Fruit fly (Drosophila melanogaster) whole organism, embryonic: ENCODE results near the gene Sec15.

Experiments used
- CG10267 ChIP-seq: fragments of 200-800 bp; sonication (Bioruptor generic); optimal IDR thresholded peaks from 2 replicates; lab custom pipeline; 2018; ENCODE audit warnings: missing biosample characterization, mild to moderate bottlenecking, missing genetic modification characterization, moderate library complexity
- CG10366 ChIP-seq: fragments of 200-800 bp; sonication (Bioruptor generic); IDR thresholded peaks from 2 replicates; pipeline ENCODE4 v1.3.6; 2022; ENCODE audit warnings: missing biosample characterization, missing genetic modification characterization
- CG11085 ChIP-seq: fragments of 200-800 bp; sonication (Bioruptor generic); IDR thresholded peaks from 2 replicates; pipeline ENCODE4 v1.3.6; 2022; ENCODE audit warnings: missing biosample characterization, missing genetic modification characterization
- CG13894 ChIP-seq: fragments of 200-800 bp; sonication (Bioruptor generic); optimal IDR thresholded peaks from 3 replicates; lab custom pipeline; 2018; ENCODE audit warnings: missing biosample characterization, mild to moderate bottlenecking, missing genetic modification characterization, moderate library complexity
- CG14860 ChIP-seq: fragments of 200-800 bp; sonication (Bioruptor generic); IDR thresholded peaks from 3 replicates; pipeline ENCODE4 v1.3.6; 2022; ENCODE audit warnings: missing biosample characterization, missing genetic modification characterization; ENCODE audit not compliant: partially characterized antibody
- CG17612 ChIP-seq: fragments of 200-800 bp; sonication (Bioruptor generic); IDR thresholded peaks from 2 replicates; pipeline ENCODE4 v1.3.6; 2022; ENCODE audit warnings: missing biosample characterization, missing genetic modification characterization
- CG17802 ChIP-seq: fragments of 200-800 bp; sonication (Bioruptor generic); optimal IDR thresholded peaks from 2 replicates; lab custom pipeline; 2018; ENCODE audit warnings: missing biosample characterization, mild to moderate bottlenecking, missing genetic modification characterization, moderate library complexity
- CG32532 ChIP-seq: fragments of 200-800 bp; sonication (Bioruptor generic); IDR thresholded peaks from 2 replicates; pipeline ENCODE4 v1.3.6; 2022; ENCODE audit warnings: missing biosample characterization, missing genetic modification characterization
- CG3281 ChIP-seq: fragments of 200-800 bp; sonication (Bioruptor generic); optimal IDR thresholded peaks from 3 replicates; lab custom pipeline; 2017; ENCODE audit warnings: missing biosample characterization, mild to moderate bottlenecking, missing genetic modification characterization
- CG34376 ChIP-seq: fragments of 200-800 bp; sonication (Bioruptor generic); optimal IDR thresholded peaks from 2 replicates; lab custom pipeline; 2018; ENCODE audit warnings: missing biosample characterization, mild to moderate bottlenecking, missing genetic modification characterization
- CG3995 ChIP-seq: fragments of 200-800 bp; sonication (Bioruptor generic); optimal IDR thresholded peaks from 3 replicates; lab custom pipeline; 2016; ENCODE audit warnings: missing biosample characterization, missing genetic modification characterization
- CG4707 ChIP-seq: fragments of 200-800 bp; sonication (Bioruptor generic); optimal IDR thresholded peaks from 2 replicates; lab custom pipeline; 2018; ENCODE audit warnings: missing biosample characterization, mild to moderate bottlenecking, missing genetic modification characterization, moderate library complexity
- CG4820 ChIP-seq: fragments of 200-800 bp; sonication (Bioruptor generic); optimal IDR thresholded peaks from 3 replicates; lab custom pipeline; 2016; ENCODE audit warnings: missing biosample characterization, missing genetic modification characterization
- CG6765 ChIP-seq: fragments of 200-800 bp; sonication (Bioruptor generic); optimal IDR thresholded peaks from 3 replicates; lab custom pipeline; 2017; ENCODE audit warnings: missing biosample characterization, mild to moderate bottlenecking, missing genetic modification characterization
- CG6791 ChIP-seq: fragments of 200-800 bp; sonication (Bioruptor generic); IDR thresholded peaks from 3 replicates; pipeline ENCODE4 v1.3.6; 2022; ENCODE audit warnings: missing biosample characterization, missing genetic modification characterization; ENCODE audit not compliant: partially characterized antibody
- CG8089 ChIP-seq: fragments of 200-800 bp; sonication (Bioruptor generic); optimal IDR thresholded peaks from 3 replicates; lab custom pipeline; 2016; ENCODE audit warnings: missing biosample characterization, missing genetic modification characterization
- CG9817 ChIP-seq: fragments of 200-800 bp; sonication (Bioruptor generic); optimal IDR thresholded peaks from 2 replicates; lab custom pipeline; 2018; ENCODE audit warnings: missing biosample characterization, mild to moderate bottlenecking, missing genetic modification characterization, moderate library complexity
- CHES-1-like ChIP-seq: fragments of 200-800 bp; sonication (Bioruptor generic); optimal IDR thresholded peaks from 2 replicates; lab custom pipeline; 2016; ENCODE audit warnings: missing biosample characterization, missing genetic modification characterization
- D19B ChIP-seq: fragments of 200-800 bp; sonication (Bioruptor generic); optimal IDR thresholded peaks from 2 replicates; lab custom pipeline; 2017; ENCODE audit warnings: missing biosample characterization, mild to moderate bottlenecking, missing genetic modification characterization
- Ets65A ChIP-seq: fragments of 200-800 bp; sonication (Bioruptor generic); peaks from one replicate; lab custom pipeline; 2016; ENCODE audit warnings: missing biosample characterization, missing genetic modification characterization
- Ets97D ChIP-seq: fragments of 200-800 bp; sonication (Bioruptor generic); optimal IDR thresholded peaks from 3 replicates; lab custom pipeline; 2016; ENCODE audit warnings: missing biosample characterization, missing genetic modification characterization
- HLHmδ ChIP-seq: fragments of 200-800 bp; sonication (Bioruptor generic); optimal IDR thresholded peaks from 2 replicates; lab custom pipeline; 2018; ENCODE audit warnings: missing biosample characterization, mild to moderate bottlenecking, missing genetic modification characterization, moderate library complexity
- Hr78 ChIP-seq, 2 experiments: fragments of 200-800 bp in 1 of 2; fragments of >200 bp in 1 of 2; sonication (Bioruptor generic) in 1 of 2; optimal IDR thresholded peaks; 2 replicates each; lab custom pipeline; 2017 to 2019; ENCODE audit warnings: missing biosample characterization in 2 of 2, missing genetic modification characterization in 2 of 2, mild to moderate bottlenecking in 1 of 2, moderate library complexity in 1 of 2
- NFAT ChIP-seq: fragments of 200-800 bp; sonication (Bioruptor generic); IDR thresholded peaks from 2 replicates; pipeline ENCODE4 v1.3.6; 2022; ENCODE audit warnings: missing biosample characterization, missing genetic modification characterization
- Sox102F ChIP-seq: fragments of 200-800 bp; sonication (Bioruptor generic); optimal IDR thresholded peaks from 2 replicates; lab custom pipeline; 2018; ENCODE audit warnings: missing biosample characterization, mild to moderate bottlenecking, missing genetic modification characterization, moderate library complexity
- Taf1 ChIP-seq: fragments of 200-800 bp; sonication (Bioruptor generic); IDR thresholded peaks from 2 replicates; pipeline ENCODE4 v1.3.6; 2022; ENCODE audit warnings: missing biosample characterization, missing genetic modification characterization
- bbx ChIP-seq: fragments of 200-800 bp; sonication (Bioruptor generic); IDR thresholded peaks from 2 replicates; pipeline ENCODE4 v1.3.6; 2022; ENCODE audit warnings: missing biosample characterization, missing genetic modification characterization; ENCODE audit not compliant: partially characterized antibody
- dan ChIP-seq: fragments of 200-800 bp; sonication (Bioruptor generic); IDR thresholded peaks from 2 replicates; pipeline ENCODE4 v1.3.6; 2022; ENCODE audit warnings: missing biosample characterization, missing genetic modification characterization
- fd3F ChIP-seq: fragments of 200-800 bp; sonication (Bioruptor generic); optimal IDR thresholded peaks from 2 replicates; lab custom pipeline; 2018; ENCODE audit warnings: missing biosample characterization, mild to moderate bottlenecking, missing genetic modification characterization, moderate library complexity
- fd96Cb ChIP-seq: fragments of 200-800 bp; sonication (Bioruptor generic); optimal IDR thresholded peaks from 2 replicates; lab custom pipeline; 2018; ENCODE audit warnings: missing biosample characterization, mild to moderate bottlenecking, missing genetic modification characterization, moderate library complexity
- fru ChIP-seq: fragments of >200 bp; optimal IDR thresholded peaks from 2 replicates; lab custom pipeline; 2017
- gem ChIP-seq: fragments of 200-800 bp; sonication (Bioruptor generic); optimal IDR thresholded peaks from 2 replicates; lab custom pipeline; 2019; ENCODE audit warnings: missing biosample characterization, mild to moderate bottlenecking, missing genetic modification characterization, moderate library complexity
- grau ChIP-seq: fragments of 200-800 bp; optimal IDR thresholded peaks from 3 replicates; lab custom pipeline; 2019; ENCODE audit warnings: missing biosample characterization, mild to moderate bottlenecking, missing genetic modification characterization, moderate library complexity
- grn ChIP-seq: fragments of 200-800 bp; sonication (Bioruptor generic); optimal IDR thresholded peaks from 3 replicates; lab custom pipeline; 2017; ENCODE audit warnings: missing biosample characterization, missing genetic modification characterization
- ind ChIP-seq: fragments of 200-800 bp; sonication (Bioruptor generic); optimal IDR thresholded peaks from 3 replicates; lab custom pipeline; 2016; ENCODE audit warnings: missing biosample characterization, missing genetic modification characterization
- knrl ChIP-seq: fragments of 200-800 bp; sonication (Bioruptor generic); IDR thresholded peaks from 3 replicates; pipeline ENCODE4 v1.3.6; 2022; ENCODE audit warnings: missing biosample characterization, missing genetic modification characterization; ENCODE audit not compliant: partially characterized antibody
- lmd ChIP-seq: fragments of 200-800 bp; sonication (Bioruptor generic); IDR thresholded peaks from 2 replicates; pipeline ENCODE4 v1.3.6; 2022; ENCODE audit warnings: missing biosample characterization, missing genetic modification characterization
- mld ChIP-seq: fragments of 200-800 bp; sonication (Bioruptor generic); IDR thresholded peaks from 3 replicates; pipeline ENCODE4 v1.3.6; 2022; ENCODE audit warnings: missing biosample characterization, missing genetic modification characterization; ENCODE audit not compliant: partially characterized antibody
- odd ChIP-seq: fragments of 200-800 bp; sonication (Bioruptor generic); optimal IDR thresholded peaks from 2 replicates; lab custom pipeline; 2017; ENCODE audit warnings: missing biosample characterization, mild to moderate bottlenecking, missing genetic modification characterization
- p53 ChIP-seq: fragments of 200-800 bp; sonication (Bioruptor generic); optimal IDR thresholded peaks from 2 replicates; lab custom pipeline; 2016; ENCODE audit warnings: missing biosample characterization, missing genetic modification characterization
- pan ChIP-seq, 4 experiments: fragments of >200 bp in 3 of 4; fragments of 200-800 bp in 1 of 4; sonication (Bioruptor generic) in 1 of 4; optimal IDR thresholded peaks in 3 of 4; IDR thresholded peaks in 1 of 4; 2 replicates each; pipeline versions ENCODE4 v1.3.6 to Lab custom; 2017 to 2022; ENCODE audit warnings: missing biosample characterization in 2 of 4, missing genetic modification characterization in 2 of 4, mixed read lengths in 1 of 4
- pzg ChIP-seq: fragments of 200-800 bp; sonication (Bioruptor generic); optimal IDR thresholded peaks from 3 replicates; lab custom pipeline; 2018; ENCODE audit warnings: missing biosample characterization, mild to moderate bottlenecking, missing genetic modification characterization, moderate library complexity
- tll ChIP-seq, 2 experiments: fragments of 200-800 bp in 1 of 2; fragments of >200 bp in 1 of 2; sonication (Bioruptor generic) in 1 of 2; optimal IDR thresholded peaks; 2 replicates each; lab custom pipeline; 2017 to 2019; ENCODE audit warnings: missing biosample characterization in 2 of 2, missing genetic modification characterization in 2 of 2, mild to moderate bottlenecking in 1 of 2, moderate library complexity in 1 of 2
- zf30C ChIP-seq: fragments of 200-800 bp; sonication (Bioruptor generic); optimal IDR thresholded peaks from 3 replicates; lab custom pipeline; 2018; ENCODE audit warnings: missing biosample characterization, mild to moderate bottlenecking, missing genetic modification characterization

Gene Sec15

dm6 chr3R:21109712-21110111 lies 1.9 kb upstream of the Sec15 start (continued):
- TF ChIP-seq CG6791 (no peak), CG8089 (GFP tag; lab: Kevin White, UChicago) (no peak), grn (GFP tag; lab: Kevin White, UChicago) (peak; percentile 78), Sox102F (GFP tag; lab: Kevin White, UChicago) (no peak), fru (lab: Kevin White, UChicago) (no peak)
- TF ChIP-seq, all 482 proteins: peak for 5

DNA sequence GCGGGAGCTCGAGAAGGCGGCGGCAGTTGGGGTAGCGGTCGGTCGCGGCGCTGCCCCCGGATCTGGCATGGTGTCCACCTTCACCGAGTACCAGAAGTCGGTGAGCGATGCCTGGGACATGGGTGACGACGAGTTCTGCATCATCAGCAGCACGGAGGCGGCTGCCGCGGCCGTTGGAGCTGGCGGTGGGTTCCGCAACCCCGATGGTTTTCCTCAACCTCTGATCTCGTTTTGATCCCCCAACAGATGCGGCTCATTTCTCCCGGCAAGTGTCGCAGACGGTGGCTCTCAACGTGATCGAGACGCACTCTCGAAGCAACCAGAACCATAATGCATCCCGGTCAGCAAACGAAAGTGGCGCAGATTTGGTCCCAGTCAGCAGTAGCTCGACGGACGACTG lies 5.3 kb downstream of the Sec15 start:
- TF ChIP-seq mld (GFP tag; lab: Robert Waterston, UW) (0 out of 3 replicates have a peak, but pooled peaks have one; percentile 47), Hr78 (GFP tag; optimal IDR thresholded peaks at IDR 0.05; lab: Kevin White, UChicago) (no peak), Ets65A (GFP tag; lab: Kevin White, UChicago) (peak; percentile 93)

DNA sequence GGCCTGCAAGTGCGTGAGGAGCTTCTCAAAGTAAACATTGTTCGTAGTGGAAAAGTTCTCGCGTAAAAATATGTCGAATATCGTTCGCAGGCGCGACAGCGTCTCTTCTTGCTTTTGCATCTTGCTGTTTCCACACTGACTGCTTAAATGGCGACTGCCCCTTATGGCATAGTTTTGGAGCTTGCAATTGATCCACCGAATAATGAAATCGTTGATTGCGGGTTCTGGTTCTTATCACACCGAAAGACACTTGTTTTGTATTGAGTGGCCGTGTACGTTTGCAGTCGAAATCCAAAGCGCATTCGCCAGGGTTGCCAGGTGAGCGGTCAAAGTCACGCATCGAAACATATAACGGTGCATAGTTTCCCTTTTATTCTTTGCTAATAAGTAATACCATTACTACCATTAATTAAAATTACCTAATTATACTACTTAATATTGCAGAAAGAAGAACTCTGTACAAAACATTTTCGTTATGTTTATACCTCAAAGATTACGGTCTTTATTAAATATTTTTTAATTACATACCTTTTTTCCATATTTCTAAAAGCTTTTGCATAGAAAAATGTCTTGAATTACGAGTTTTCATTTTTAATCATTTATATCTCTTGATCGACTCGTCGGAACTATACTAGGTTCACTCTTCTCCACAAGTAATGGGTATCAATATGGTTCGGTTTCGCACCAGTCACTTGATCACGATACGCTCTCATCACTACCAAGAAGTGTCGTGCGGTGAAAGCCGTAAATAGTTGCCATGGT lies 6.1 kb downstream of the Sec15 start, which contains the start of the genes CG7044 and Tbc1d22:
Gene CG7044, minus strand, starts transcription at position 266 of the 762 bp plus-strand sequence.
Gene Tbc1d22, plus strand, starts transcription at position 747 of the 762 bp plus-strand sequence.
- TF ChIP-seq CG34376: no peak
- no peak for TF ChIP-seq HLHmδ
- peak; percentile 13 for TF ChIP-seq Ets97D (GFP tag; lab: Kevin White, UChicago)
- peak; percentile 47; the same call in 1 of the 3 replicates for TF ChIP-seq CG14860 (GFP tag; lab: Robert Waterston, UW)
- TF ChIP-seq lmd: peak; percentile 56
- TF ChIP-seq ind (GFP tag; lab: Kevin White, UChicago): peak; percentile 48
- TF ChIP-seq tll (GFP tag; optimal IDR thresholded peaks at IDR 0.05; lab: Kevin White, UChicago): peak in 1 of 2 experiments; percentile 79
- TF ChIP-seq p53 (GFP tag; lab: Kevin White, UChicago): no peak
- TF ChIP-seq odd (GFP tag; lab: Kevin White, UChicago): no peak
- no peak for TF ChIP-seq CG17612
- TF ChIP-seq CG6765: no peak
- TF ChIP-seq CG3281 (GFP tag; lab: Kevin White, UChicago): no peak
- TF ChIP-seq D19B (GFP tag; lab: Kevin White, UChicago): peak; percentile 98
- no peak; the same call in 1 of the 2 replicates for TF ChIP-seq CG10366
- peak; percentile 59 for TF ChIP-seq grau (tag; lab: Kevin White, UChicago)
- peak; percentile 38 for TF ChIP-seq CG32532 (GFP tag; lab: Robert Waterston, UW)
- peak; percentile 45; the same call in 1 of the 2 replicates for TF ChIP-seq NFAT
- TF ChIP-seq fd96Cb (tag; lab: Kevin White, UChicago): no peak
- TF ChIP-seq CG11085 (GFP tag; lab: Robert Waterston, UW): no peak
- TF ChIP-seq bbx (GFP tag; lab: Robert Waterston, UW): no peak; the same call in 1 of the 2 replicates
- TF ChIP-seq fd3F (GFP tag; lab: Kevin White, UChicago): peak; percentile 6
- peak; percentile 96 for TF ChIP-seq CG3995
- TF ChIP-seq Taf1 (GFP tag; lab: Robert Waterston, UW): no peak
- peak; percentile 21 for TF ChIP-seq pzg
- TF ChIP-seq CG4707 (GFP tag; lab: Kevin White, UChicago): no peak
- peak; percentile 39 for TF ChIP-seq CG4820 (GFP tag; lab: Kevin White, UChicago)
- TF ChIP-seq CG13894: no peak
- TF ChIP-seq knrl: peak; percentile 53; the same call in 2 of the 3 replicates
- peak; percentile 66 for TF ChIP-seq gem (tag; lab: Kevin White, UChicago)
- TF ChIP-seq CG17802 (tag; lab: Kevin White, UChicago): no peak
- TF ChIP-seq pan (optimal IDR thresholded peaks at IDR 0.05; lab: Kevin White, UChicago): peak in 1 of 2 experiments; percentile 19
- peak in 1 of 2 experiments; percentile 33 for TF ChIP-seq pan (GFP tag; optimal IDR thresholded peaks at IDR 0.05 in 1 of 2, IDR thresholded peaks at IDR 0.05 in 1 of 2)
- TF ChIP-seq CHES-1-like (GFP tag; lab: Kevin White, UChicago): peak; percentile 3
- no peak for TF ChIP-seq dan
- peak; percentile 22 for TF ChIP-seq CG10267 (tag; lab: Kevin White, UChicago)
- no peak for TF ChIP-seq zf30C (GFP tag; lab: Kevin White, UChicago)
- TF ChIP-seq CG9817: peak; percentile 54
